Fruit fly (Drosophila melanogaster): ENCODE measurements around the gene eIF3g1.

eIF3g1 gene

dm6 chrX:2633847-2634776 is 24.0 kb upstream of the eIF3g1 start, which contains the start of gene sgg (continued):
- TF ChIP-seq h (optimal IDR thresholded peaks at IDR 0.05) (no peak), Dref (GFP tag; IDR thresholded peaks at IDR 0.05) (peak; percentile 82), Scr (GFP tag; IDR thresholded peaks at IDR 0.05; ENCODE audit: partially characterized antibody) (peak; percentile 26; the same call in 1 of the 2 replicates), CG4282 (GFP tag; optimal IDR thresholded peaks at IDR 0.05) (no peak), lbe (GFP tag; optimal IDR thresholded peaks at IDR 0.05) (peak; percentile 2), zen (tag; optimal IDR thresholded peaks at IDR 0.05) (no peak), MBD-R2 (GFP tag; IDR thresholded peaks at IDR 0.05) (peak; percentile 18; the same call in 1 of the 2 replicates), Myb (GFP tag; optimal IDR thresholded peaks at IDR 0.05) (peak; percentile 93), Adf1 (GFP tag; IDR thresholded peaks at IDR 0.05) (peak; percentile 97), HLH54F (GFP tag; optimal IDR thresholded peaks at IDR 0.05) (no peak)

dm6 chrX:2625009-2625408 is 14.9 kb upstream of the eIF3g1 start:
- TF ChIP-seq HLH54F (GFP tag; optimal IDR thresholded peaks at IDR 0.05) (no peak), CG11093 (GFP tag; IDR thresholded peaks at IDR 0.05) (no peak), Sry-δ (GFP tag; optimal IDR thresholded peaks at IDR 0.05) (no peak), tin (GFP tag; optimal IDR thresholded peaks at IDR 0.05) (no peak), ftz-f1 (GFP tag; optimal IDR thresholded peaks at IDR 0.05) (peak; percentile 82), crol (GFP tag; IDR thresholded peaks at IDR 0.05) (peak; percentile 52), sr (GFP tag; IDR thresholded peaks at IDR 0.05) (peak; percentile 54), hb (GFP tag; IDR thresholded peaks at IDR 0.05; ENCODE audit: partially characterized antibody) (0 out of 3 replicates have a peak, but pooled peaks have one; percentile 18)

- TF ChIP-seq onecut (GFP tag; IDR thresholded peaks at IDR 0.05) (no peak), CG32772 (GFP tag; IDR thresholded peaks at IDR 0.05) (peak; percentile 41; the same call in 1 of the 2 replicates), Dp (GFP tag; optimal IDR thresholded peaks at IDR 0.05) (peak; percentile 71), CG4360 (GFP tag; IDR thresholded peaks at IDR 0.05) (no peak), yki (optimal IDR thresholded peaks at IDR 0.05) (no peak), Poxn (GFP tag; IDR thresholded peaks at IDR 0.05) (no peak), CG11456 (GFP tag; IDR thresholded peaks at IDR 0.05) (no peak), Vsx1 (GFP tag; optimal IDR thresholded peaks at IDR 0.05) (no peak), knrl (GFP tag; IDR thresholded peaks at IDR 0.05; ENCODE audit: partially characterized antibody) (0 out of 3 replicates have a peak, but pooled peaks have one; percentile 26), vnd (GFP tag; IDR thresholded peaks at IDR 0.05; ENCODE audit: partially characterized antibody) (no peak), CG11560 (tag; IDR thresholded peaks at IDR 0.05) (peak; percentile 62; the same call in 1 of the 3 replicates), CG13624 (GFP tag; optimal IDR thresholded peaks at IDR 0.05) (peak; percentile 4), Deaf1 (tag; optimal IDR thresholded peaks at IDR 0.05) (no peak), Rx (GFP tag; IDR thresholded peaks at IDR 0.05) (no peak), gfzf (GFP tag; optimal IDR thresholded peaks at IDR 0.05) (peak; percentile 89), BEAF-32 (GFP tag; optimal IDR thresholded peaks at IDR 0.05) (peak; percentile 53), Dll (GFP tag; IDR thresholded peaks at IDR 0.05; ENCODE audit: partially characterized antibody) (peak; percentile 48; the same call in 1 of the 4 replicates), pzg (GFP tag; optimal IDR thresholded peaks at IDR 0.05) (peak; percentile 69), Med (GFP tag) (peak; percentile 3), ase (GFP tag; IDR thresholded peaks at IDR 0.05) (no peak), unc-4 (GFP tag; IDR thresholded peaks at IDR 0.05; ENCODE audit: partially characterized antibody) (no peak), Dek (tag; optimal IDR thresholded peaks at IDR 0.05) (peak; percentile 8), MBD-R2 (GFP tag; IDR thresholded peaks at IDR 0.05) (peak; percentile 73), bab2 (GFP tag; optimal IDR thresholded peaks at IDR 0.05) (no peak), nmo (GFP tag; optimal IDR thresholded peaks at IDR 0.05) (peak; percentile 33), CG2712 (tag; optimal IDR thresholded peaks at IDR 0.05) (no peak), trem (tag; optimal IDR thresholded peaks at IDR 0.05) (peak; percentile 22), row (GFP tag; IDR thresholded peaks at IDR 0.05) (peak; percentile 63; the same call in 2 of the 3 replicates), Oaz (GFP tag; IDR thresholded peaks at IDR 0.05) (no peak), CG3847 (GFP tag; IDR thresholded peaks at IDR 0.05) (peak; percentile 55), Hr39 (optimal IDR thresholded peaks at IDR 0.05) (no peak)
Observed at dm6 chrX:2624525-2625006, 14.4 kb upstream of the eIF3g1 start, which contains the start of the genes brv3 and Pi4KIIIalpha. Gene brv3, minus strand, starts transcription at chrX:2624575. Gene Pi4KIIIalpha, plus strand, starts transcription at chrX:2624804.
